Worm (Caenorhabditis elegans) whole organism, L4 larva: Measurements from ENCODE around the gene sru-3.
A peak's percentile ranks its signal among the peaks of the same experiment; 100 is the strongest.

Experiments used
- ama-1 ChIP-seq: fragments of 150-350 bp; optimal IDR thresholded peaks from 2 replicates; lab custom pipeline; 2014; ENCODE audit warnings: inconsistent platforms, mixed read lengths
- fkh-10 ChIP-seq: fragments of 150-350 bp; optimal IDR thresholded peaks from 2 replicates; lab custom pipeline; 2014; ENCODE audit warnings: missing biosample characterization, missing genetic modification reagents, missing genetic modification characterization
- mdt-29 ChIP-seq: fragments of 200-800 bp; sonication (Bioruptor generic); IDR thresholded peaks from 2 replicates; pipeline ENCODE4 v1.3.6; 2022; ENCODE audit warnings: missing genetic modification reagents, missing genetic modification characterization, missing compliant biosample characterization
- mep-1 ChIP-seq: fragments of 150-350 bp; sonication (generic microtip); optimal IDR thresholded peaks from 3 replicates; lab custom pipeline; 2014; ENCODE audit warnings: missing biosample characterization, missing genetic modification characterization
- tra-1 ChIP-seq: fragments of 200-800 bp; sonication (Bioruptor generic); IDR thresholded peaks from 2 replicates; pipeline ENCODE4 v1.3.6; 2022; ENCODE audit warnings: missing genetic modification reagents, missing genetic modification characterization, missing compliant biosample characterization
- unc-39 ChIP-seq: sonication (generic microtip); optimal IDR thresholded peaks from 2 replicates; lab custom pipeline; 2017; ENCODE audit warnings: missing biosample characterization, missing genetic modification characterization

- TF ChIP-seq mdt-29 (GFP tag; lab: Robert Waterston, UW) (no peak), mep-1 (tag; lab: Kevin White, UChicago) (no peak), fkh-10 (no peak), unc-39 (tag; lab: Kevin White, UChicago) (no peak), tra-1 (GFP tag; lab: Robert Waterston, UW) (peak; percentile 68; the same call in 1 of the 2 replicates), ama-1 (lab: Kevin White, UChicago) (no peak)
Measured at ce11 chrIV:9537500-9537899, 41.1 kb downstream of the sru-3 start.
